Worm (Caenorhabditis elegans) whole organism, young adult: ENCODE measurements around the gene npr-22.

Experiments
- F37B4.10 ChIP-seq: fragments of 200-800 bp; sonication (Bioruptor generic); IDR thresholded peaks from 2 replicates; pipeline ENCODE4 v1.3.6; 2022; ENCODE audit warnings: missing genetic modification characterization, missing compliant biosample characterization
- Y56A3A.18 ChIP-seq: fragments of 200-800 bp; sonication (Bioruptor generic); IDR thresholded peaks from 2 replicates; pipeline ENCODE4 v1.3.6; 2022; ENCODE audit warnings: missing genetic modification reagents, missing genetic modification characterization, missing compliant biosample characterization
- ZK185.1 ChIP-seq: sonication (generic microtip); optimal IDR thresholded peaks from 2 replicates; lab custom pipeline; 2016; ENCODE audit warnings: mild to moderate bottlenecking, missing genetic modification characterization, missing compliant biosample characterization; ENCODE audit not compliant: poor library complexity, severe bottlenecking
- athp-1 ChIP-seq: sonication (generic microtip); optimal IDR thresholded peaks from 2 replicates; lab custom pipeline; 2017; ENCODE audit warnings: mild to moderate bottlenecking, missing genetic modification characterization, missing compliant biosample characterization
- bed-2 ChIP-seq: fragments of 200-800 bp; sonication (Bioruptor generic); IDR thresholded peaks from 2 replicates; pipeline ENCODE4 v1.3.6; 2022; ENCODE audit warnings: missing genetic modification reagents, missing genetic modification characterization, missing compliant biosample characterization
- ceh-79 ChIP-seq: sonication (generic microtip); optimal IDR thresholded peaks from 2 replicates; lab custom pipeline; 2017; ENCODE audit warnings: mild to moderate bottlenecking, missing genetic modification characterization, missing compliant biosample characterization
- let-526 ChIP-seq: fragments of 200-800 bp; sonication (Bioruptor generic); IDR thresholded peaks from 2 replicates; pipeline ENCODE4 v1.3.6; 2022; ENCODE audit warnings: missing genetic modification reagents, missing genetic modification characterization, missing compliant biosample characterization
- madf-3 ChIP-seq: fragments of 200-800 bp; sonication (Bioruptor generic); IDR thresholded peaks from 2 replicates; pipeline ENCODE4 v1.3.6; 2022; ENCODE audit warnings: missing genetic modification reagents, missing genetic modification characterization, missing compliant biosample characterization
- tbp1 ChIP-seq: fragments of 200-800 bp; sonication (Bioruptor generic); optimal IDR thresholded peaks from 2 replicates; lab custom pipeline; 2018; ENCODE audit warnings: mild to moderate bottlenecking, missing genetic modification characterization, missing compliant biosample characterization
- unc-62 ChIP-seq: fragments of 150-350 bp; optimal IDR thresholded peaks from 2 replicates; lab custom pipeline; 2014; ENCODE audit warnings: missing biosample characterization, missing genetic modification reagents, missing genetic modification characterization

DNA sequence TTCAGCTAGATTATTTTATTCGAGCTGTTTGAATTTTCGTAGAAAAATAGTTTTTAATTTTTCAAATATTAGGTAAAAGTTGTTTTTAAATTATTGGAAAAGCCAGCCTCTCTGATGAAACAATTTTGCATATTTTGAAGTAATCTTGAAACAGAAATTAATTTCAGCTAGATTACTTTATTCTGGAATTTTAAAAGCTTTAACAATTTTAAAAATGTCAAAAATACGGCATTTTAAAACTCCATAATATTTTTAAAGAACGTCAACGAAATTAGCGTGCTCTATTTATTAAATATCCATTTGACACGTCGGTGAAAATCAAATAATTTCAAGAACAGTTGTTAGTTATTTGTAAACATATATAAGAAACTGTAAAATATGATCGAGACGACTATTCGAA lies 43.6 kb downstream of the npr-22 start, which contains the start of gene Y59H11AR.10:
- TF ChIP-seq tbp1 (GFP tag; lab: Kevin White, UChicago) (no peak), bed-2 (GFP tag; lab: Robert Waterston, UW) (no peak), Y56A3A.18 (GFP tag; lab: Robert Waterston, UW) (no peak), let-526 (GFP tag; lab: Robert Waterston, UW) (no peak), athp-1 (tag; lab: Kevin White, UChicago) (no peak), madf-3 (GFP tag; lab: Robert Waterston, UW) (no peak), F37B4.10 (GFP tag; lab: Robert Waterston, UW) (no peak), ZK185.1 (tag; lab: Kevin White, UChicago) (no peak), ceh-79 (tag; lab: Kevin White, UChicago) (no peak), unc-62 (no peak)
